Fruit fly (Drosophila melanogaster): ENCODE data around the gene Chpf.

- TF ChIP-seq CG8478 (optimal IDR thresholded peaks at IDR 0.05) (no peak), CTCF (optimal IDR thresholded peaks at IDR 0.05) (no peak)
Measured at dm6 chrX:13091859-13092258, 20.4 kb downstream of the Chpf start.
